Worm (Caenorhabditis elegans): ENCODE measurements around the gene srt-74.

DNA sequence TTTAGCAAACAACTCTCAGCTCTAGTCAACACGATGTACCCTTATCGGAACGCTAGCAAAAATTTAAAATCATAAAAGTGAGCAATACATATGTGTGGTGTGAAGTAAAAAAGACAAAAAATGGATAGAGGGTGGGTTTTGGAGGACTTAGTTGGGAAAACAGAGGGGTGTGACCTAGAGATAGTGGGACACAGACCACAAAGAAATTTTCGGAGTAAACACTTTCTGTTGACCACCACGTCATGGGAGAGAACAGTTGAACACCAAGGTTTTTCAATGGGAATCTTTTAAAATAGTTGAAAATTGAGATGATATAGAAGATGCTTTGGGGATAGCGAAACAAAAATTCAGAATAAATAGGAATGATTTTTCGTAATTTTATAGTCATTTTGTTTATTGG, 35.1 kb upstream of the srt-74 start:
- TF ChIP-seq mdl-1 (tag; optimal IDR thresholded peaks at IDR 0.05), result no peak
- TF ChIP-seq nhr-76 (tag; optimal IDR thresholded peaks at IDR 0.05), result no peak
- no peak for TF ChIP-seq ama-1 (optimal IDR thresholded peaks at IDR 0.05)
- TF ChIP-seq cey-2 (tag; optimal IDR thresholded peaks at IDR 0.05; ENCODE audit: borderline replicate concordance, insufficient read depth), result no peak
- TF ChIP-seq egl-43 (GFP tag; IDR thresholded peaks at IDR 0.05), result no peak
- no peak for TF ChIP-seq ZK546.5 (tag; optimal IDR thresholded peaks at IDR 0.05)
- TF ChIP-seq pha-4 (GFP tag; IDR thresholded peaks at IDR 0.05), result no peak
- no peak for TF ChIP-seq pha-4 (tag; optimal IDR thresholded peaks at IDR 0.05)
- TF ChIP-seq lin-29 (GFP tag; IDR thresholded peaks at IDR 0.05), result no peak
- TF ChIP-seq unc-39 (tag; optimal IDR thresholded peaks at IDR 0.05), result no peak
- TF ChIP-seq fkh-10 (GFP tag; optimal IDR thresholded peaks at IDR 0.05), result no peak
- TF ChIP-seq tra-1 (GFP tag; IDR thresholded peaks at IDR 0.05), result no peak
- no peak for TF ChIP-seq set-16 (GFP tag; IDR thresholded peaks at IDR 0.05)
- TF ChIP-seq Y105C5A.15 (GFP tag; IDR thresholded peaks at IDR 0.05), result no peak
- TF ChIP-seq lin-39 (tag; optimal IDR thresholded peaks at IDR 0.05), result no peak

Measured in whole organism, L4 larva.